Worm (Caenorhabditis elegans) whole organism, L4 larva: ENCODE measurements around the gene C54F6.20.

ENCODE experiments used
- T26A8.4 ChIP-seq: fragments of 200-800 bp; sonication (Bioruptor generic); IDR thresholded peaks from 2 replicates; pipeline ENCODE4 v1.3.6; 2022; ENCODE audit warnings: missing genetic modification characterization, missing compliant biosample characterization
- mdl-1 ChIP-seq, 2 experiments: fragments of 150-350 bp in 1 of 2; sonication (generic microtip) in 1 of 2; optimal IDR thresholded peaks; 2 replicates each; lab custom pipeline; 2014 to 2017; ENCODE audit warnings: missing biosample characterization in 2 of 2, missing genetic modification characterization in 2 of 2

ce11 chrV:7485000-7485399 lies 39.5 kb upstream of the C54F6.20 start, which contains the start of gene srbc-8:
- TF ChIP-seq mdl-1 (tag; optimal IDR thresholded peaks at IDR 0.05; lab: Kevin White, UChicago) (no peak), T26A8.4 (no peak)
